Worm (Caenorhabditis elegans) whole organism, L2 larva: ENCODE measurements around the gene C04G2.5.
A peak's percentile ranks its signal among the peaks of the same experiment; 100 is the strongest.

Experiments used
- F13H6.1 ChIP-seq: sonication (generic microtip); optimal IDR thresholded peaks from 2 replicates; lab custom pipeline; 2016; ENCODE audit warnings: missing genetic modification characterization, missing compliant biosample characterization
- R02D3.7 ChIP-seq: fragments of 150-350 bp; optimal IDR thresholded peaks from 2 replicates; lab custom pipeline; 2014; ENCODE audit warnings: missing biosample characterization, missing genetic modification characterization
- Y55F3AM.14 ChIP-seq: fragments of 200-800 bp; sonication (Bioruptor generic); optimal IDR thresholded peaks from 2 replicates; lab custom pipeline; 2018; ENCODE audit warnings: mild to moderate bottlenecking, missing genetic modification characterization, missing compliant biosample characterization
- ZK546.5 ChIP-seq: sonication (generic microtip); optimal IDR thresholded peaks from 2 replicates; lab custom pipeline; 2017; ENCODE audit warnings: missing biosample characterization, missing genetic modification characterization
- alr-1 ChIP-seq: fragments of 150-350 bp; optimal IDR thresholded peaks from 2 replicates; lab custom pipeline; 2014; ENCODE audit warnings: missing biosample characterization, missing genetic modification characterization
- aly-2 ChIP-seq: fragments of 150-350 bp; optimal IDR thresholded peaks from 2 replicates; lab custom pipeline; 2014; ENCODE audit warnings: missing biosample characterization, missing genetic modification characterization
- blmp-1 ChIP-seq: sonication (generic microtip); optimal IDR thresholded peaks from 2 replicates; lab custom pipeline; 2017; ENCODE audit warnings: missing genetic modification characterization, mild to moderate bottlenecking, missing compliant biosample characterization, antibody characterized with exemption, moderate library complexity; ENCODE audit not compliant: insufficient read depth
- ceh-16 ChIP-seq: fragments of 150-350 bp; optimal IDR thresholded peaks from 2 replicates; lab custom pipeline; 2014; ENCODE audit warnings: missing biosample characterization, missing genetic modification characterization
- ceh-82 ChIP-seq: fragments of 150-350 bp; optimal IDR thresholded peaks from 2 replicates; lab custom pipeline; 2014; ENCODE audit warnings: missing biosample characterization, missing genetic modification characterization
- crh-2 ChIP-seq: sonication (generic microtip); optimal IDR thresholded peaks from 2 replicates; lab custom pipeline; 2017; ENCODE audit warnings: missing biosample characterization, missing genetic modification characterization
- dmd-4 ChIP-seq: sonication (generic microtip); optimal IDR thresholded peaks from 2 replicates; lab custom pipeline; 2017; ENCODE audit warnings: missing biosample characterization, missing genetic modification characterization
- egl-27 ChIP-seq: sonication (generic microtip); optimal IDR thresholded peaks from 3 replicates; lab custom pipeline; 2017; ENCODE audit warnings: missing biosample characterization, missing genetic modification reagents, missing genetic modification characterization
- elt-3 ChIP-seq: sonication (generic microtip); optimal IDR thresholded peaks from 2 replicates; lab custom pipeline; 2017; ENCODE audit warnings: missing biosample characterization, missing genetic modification characterization
- fos-1 ChIP-seq: fragments of 150-350 bp; optimal IDR thresholded peaks from 2 replicates; lab custom pipeline; 2014; ENCODE audit warnings: missing biosample characterization, missing genetic modification characterization
- lin-11 ChIP-seq: fragments of 150-350 bp; sonication (generic microtip); optimal IDR thresholded peaks from 2 replicates; lab custom pipeline; 2014; ENCODE audit warnings: missing biosample characterization, missing genetic modification characterization, inconsistent platforms, mixed read lengths
- lin-13 ChIP-seq: fragments of 150-350 bp; optimal IDR thresholded peaks from 2 replicates; lab custom pipeline; 2014; ENCODE audit warnings: missing biosample characterization, missing genetic modification reagents, missing genetic modification characterization
- lin-39 ChIP-seq: fragments of 150-350 bp; optimal IDR thresholded peaks from 2 replicates; lab custom pipeline; 2014; ENCODE audit warnings: missing biosample characterization, missing genetic modification reagents, missing genetic modification characterization
- lsy-2 ChIP-seq, 2 experiments: fragments of 150-350 bp in 1 of 2; sonication (generic microtip) in 1 of 2; optimal IDR thresholded peaks; 2 replicates each; lab custom pipeline; 2014 to 2017; ENCODE audit warnings: missing biosample characterization in 2 of 2, missing genetic modification characterization in 2 of 2
- mbf-1 ChIP-seq: sonication (generic microtip); optimal IDR thresholded peaks from 2 replicates; lab custom pipeline; 2017; ENCODE audit warnings: missing biosample characterization, missing genetic modification characterization
- nhr-10 ChIP-seq: sonication (generic microtip); optimal IDR thresholded peaks from 2 replicates; lab custom pipeline; 2017; ENCODE audit warnings: missing biosample characterization, missing genetic modification characterization
- nhr-11 ChIP-seq: fragments of 150-350 bp; optimal IDR thresholded peaks from 2 replicates; lab custom pipeline; 2014; ENCODE audit warnings: missing biosample characterization, missing genetic modification characterization
- nhr-23 ChIP-seq: fragments of 150-350 bp; optimal IDR thresholded peaks from 2 replicates; lab custom pipeline; 2014; ENCODE audit warnings: missing biosample characterization, missing genetic modification reagents, missing genetic modification characterization
- nhr-237 ChIP-seq: fragments of 150-350 bp; optimal IDR thresholded peaks from 2 replicates; lab custom pipeline; 2014; ENCODE audit warnings: missing biosample characterization, missing genetic modification characterization
- nhr-25 ChIP-seq: fragments of 150-350 bp; sonication (generic microtip); optimal IDR thresholded peaks from 3 replicates; lab custom pipeline; 2014; ENCODE audit warnings: missing biosample characterization, missing genetic modification characterization
- nhr-6 ChIP-seq: fragments of 150-350 bp; optimal IDR thresholded peaks from 2 replicates; lab custom pipeline; 2014; ENCODE audit warnings: missing biosample characterization, missing genetic modification characterization
- nhr-77 ChIP-seq: fragments of 150-350 bp; optimal IDR thresholded peaks from 2 replicates; lab custom pipeline; 2014; ENCODE audit warnings: missing biosample characterization, missing genetic modification characterization
- peb-1 ChIP-seq: fragments of 150-350 bp; optimal IDR thresholded peaks from 2 replicates; lab custom pipeline; 2014; ENCODE audit warnings: missing biosample characterization, missing genetic modification characterization
- sem-4 ChIP-seq: fragments of 150-350 bp; optimal IDR thresholded peaks from 2 replicates; lab custom pipeline; 2014; ENCODE audit warnings: missing biosample characterization, missing genetic modification reagents, missing genetic modification characterization
- skn-1 ChIP-seq: sonication (generic microtip); optimal IDR thresholded peaks from 2 replicates; lab custom pipeline; 2017; ENCODE audit warnings: missing biosample characterization, missing genetic modification characterization
- sma-3 ChIP-seq: sonication (generic microtip); optimal IDR thresholded peaks from 2 replicates; lab custom pipeline; 2016; ENCODE audit warnings: missing genetic modification reagents, missing genetic modification characterization, missing compliant biosample characterization
- sma-9 ChIP-seq, 2 experiments: fragments of 150-350 bp in 1 of 2; sonication (generic microtip) in 1 of 2; optimal IDR thresholded peaks; 2 replicates each; lab custom pipeline; 2014 to 2016; ENCODE audit warnings: missing genetic modification characterization in 2 of 2, mild to moderate bottlenecking in 1 of 2, missing biosample characterization in 1 of 2, missing compliant biosample characterization in 1 of 2, missing genetic modification reagents in 1 of 2, moderate library complexity in 1 of 2
- snpc-4 ChIP-seq: fragments of 150-350 bp; optimal IDR thresholded peaks from 2 replicates; lab custom pipeline; 2014; ENCODE audit warnings: missing biosample characterization, missing genetic modification characterization
- unc-39 ChIP-seq: fragments of 150-350 bp; optimal IDR thresholded peaks from 2 replicates; lab custom pipeline; 2014; ENCODE audit warnings: missing biosample characterization, missing genetic modification characterization
- zag-1 ChIP-seq: fragments of 150-350 bp; optimal IDR thresholded peaks from 2 replicates; lab custom pipeline; 2014; ENCODE audit warnings: missing biosample characterization, missing genetic modification characterization
- ztf-1 ChIP-seq: fragments of 200-800 bp; sonication (Bioruptor generic); conservative IDR thresholded peaks from 2 replicates; pipeline ENCODE4 v1.3.6; 2022; ENCODE audit warnings: missing genetic modification characterization, missing compliant biosample characterization
- ztf-11 ChIP-seq: sonication (generic microtip); optimal IDR thresholded peaks from 2 replicates; lab custom pipeline; 2017; ENCODE audit warnings: missing biosample characterization, missing genetic modification characterization
- ztf-4 ChIP-seq: fragments of 150-350 bp; optimal IDR thresholded peaks from 2 replicates; lab custom pipeline; 2014; ENCODE audit warnings: missing biosample characterization, missing genetic modification characterization

The C04G2.5 gene

DNA sequence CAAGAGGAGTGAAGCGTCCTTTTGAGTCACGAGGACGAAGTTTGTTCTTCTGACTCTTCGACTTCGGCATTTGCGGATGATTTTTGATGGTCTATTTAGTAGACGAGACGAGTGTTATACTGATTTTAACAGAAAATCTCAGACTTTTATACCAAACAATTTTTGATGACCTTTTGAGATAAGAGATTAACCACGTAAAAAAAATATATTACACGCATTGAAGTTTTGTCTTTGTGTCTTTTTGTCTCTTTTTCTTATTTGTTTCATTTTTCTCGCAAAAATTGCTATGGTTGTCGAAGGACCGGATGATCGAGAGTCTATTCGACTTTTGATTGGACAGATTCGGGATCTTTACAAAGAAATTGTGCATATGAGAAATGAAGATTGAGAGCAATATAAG, 16.4 kb upstream of the C04G2.5 start, which contains the start of gene spch-1:
Gene spch-1, minus strand, starts transcription at position 101 of the 400 bp plus-strand sequence.
- TF ChIP-seq lin-13 (no peak), Y55F3AM.14 (GFP tag; lab: Kevin White, UChicago) (no peak), sma-9 (GFP tag; optimal IDR thresholded peaks at IDR 0.05; lab: Kevin White, UChicago) (no peak), sma-9 (tag; optimal IDR thresholded peaks at IDR 0.05; lab: Kevin White, UChicago) (no peak), nhr-23 (tag; lab: Kevin White, UChicago) (no peak), alr-1 (tag; lab: Kevin White, UChicago) (no peak), elt-3 (tag; lab: Kevin White, UChicago) (no peak)

DNA sequence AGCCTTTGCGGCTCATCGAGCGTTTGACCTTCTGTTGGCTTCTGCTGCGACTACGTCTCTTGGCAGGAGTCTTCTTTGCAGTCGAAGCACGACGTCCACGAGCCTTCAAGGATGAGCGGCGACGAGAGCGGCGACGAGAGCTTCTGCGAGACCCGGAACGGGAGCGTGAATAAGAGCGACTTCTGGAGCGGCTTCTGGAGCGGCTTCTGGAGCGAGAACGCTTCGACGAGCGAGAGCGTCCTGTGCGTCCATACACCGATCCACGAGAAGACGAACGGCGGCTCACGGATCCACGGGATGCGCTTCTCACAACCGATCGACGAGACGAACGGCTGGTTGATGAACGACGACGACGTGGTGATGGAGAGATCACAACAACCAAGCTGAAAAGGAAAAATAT, 15.8 kb upstream of the C04G2.5 start:
- TF ChIP-seq nhr-237 (tag; lab: Kevin White, UChicago): no peak
- TF ChIP-seq ZK546.5 (tag; lab: Kevin White, UChicago): no peak
- TF ChIP-seq ztf-1 (GFP tag; lab: Robert Waterston, UW): no peak
- no peak for TF ChIP-seq skn-1
- no peak for TF ChIP-seq sem-4 (tag; lab: Kevin White, UChicago)
- no peak for TF ChIP-seq snpc-4 (tag; lab: Kevin White, UChicago)
- TF ChIP-seq, all 48 proteins: peak for 0

DNA sequence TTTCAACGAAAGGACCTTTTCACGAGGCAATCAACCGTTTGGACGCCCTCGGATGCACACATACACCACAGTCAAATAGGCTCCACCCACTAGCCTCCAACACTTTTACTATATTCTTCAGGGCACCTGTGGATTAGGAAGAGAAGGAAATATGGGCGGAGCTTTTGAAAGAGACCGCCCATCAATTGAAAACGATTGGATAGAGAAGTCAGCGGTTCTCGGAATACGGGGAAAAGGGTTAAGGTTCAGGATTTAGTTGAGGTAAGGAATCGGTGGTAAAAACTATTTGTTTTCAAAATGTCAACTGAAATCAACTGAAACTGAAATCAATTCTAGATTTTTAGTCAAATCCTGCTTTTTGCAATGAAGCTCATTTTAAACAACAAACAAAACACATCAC, 15.3 kb upstream of the C04G2.5 start, which contains the start of gene egl-38:
Gene egl-38, minus strand, starts transcription at position 101 of the 400 bp plus-strand sequence.
- TF ChIP-seq alr-1 (tag; lab: Kevin White, UChicago): no peak

DNA sequence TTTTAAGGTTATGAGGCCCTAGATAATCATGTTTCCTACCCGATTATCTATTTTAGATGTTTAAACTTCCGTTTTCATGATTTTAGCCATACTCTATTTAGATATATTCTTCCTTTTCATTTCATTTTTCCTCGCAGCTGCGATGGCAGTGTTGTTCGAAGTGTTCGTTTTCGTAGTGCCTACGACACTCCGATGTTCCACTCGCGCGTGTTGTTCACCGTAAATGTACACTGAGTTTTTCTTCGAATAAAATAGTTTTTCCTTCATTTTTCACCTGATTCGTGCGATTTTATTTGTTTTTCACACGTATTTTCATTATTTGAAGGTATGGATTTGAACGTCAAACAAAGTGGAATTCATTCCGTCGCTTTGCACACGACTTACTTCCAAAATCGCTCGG, 1.8 kb upstream of the C04G2.5 start, which contains the start of gene dis-3:
Gene dis-3, plus strand, starts transcription at position 322 of the 400 bp plus-strand sequence.
- TF ChIP-seq lsy-2 (tag; optimal IDR thresholded peaks at IDR 0.05; lab: Kevin White, UChicago): no peak
- TF ChIP-seq ceh-16 (tag; lab: Kevin White, UChicago): no peak
- no peak for TF ChIP-seq elt-3 (tag; lab: Kevin White, UChicago)
- TF ChIP-seq nhr-10 (tag; lab: Kevin White, UChicago): no peak
- peak; percentile 55 for TF ChIP-seq R02D3.7 (tag; lab: Kevin White, UChicago)
- no peak for TF ChIP-seq lin-13

- TF ChIP-seq lin-39 (tag; lab: Kevin White, UChicago): no peak
- TF ChIP-seq dmd-4 (tag; lab: Kevin White, UChicago): no peak
- no peak for TF ChIP-seq fos-1 (tag; lab: Kevin White, UChicago)
- TF ChIP-seq zag-1: no peak
- TF ChIP-seq nhr-10 (tag; lab: Kevin White, UChicago): no peak
- TF ChIP-seq aly-2 (tag; lab: Kevin White, UChicago): no peak
- no peak for TF ChIP-seq nhr-25 (tag; lab: Kevin White, UChicago)
- no peak for TF ChIP-seq elt-3 (tag; lab: Kevin White, UChicago)
- TF ChIP-seq sma-3 (GFP tag; lab: Kevin White, UChicago): no peak
- no peak for TF ChIP-seq ceh-82 (tag; lab: Kevin White, UChicago)
- TF ChIP-seq mbf-1: no peak
- no peak for TF ChIP-seq R02D3.7 (tag; lab: Kevin White, UChicago)
- TF ChIP-seq peb-1 (tag; lab: Kevin White, UChicago): no peak
- no peak for TF ChIP-seq nhr-77
- no peak for TF ChIP-seq ztf-4
- TF ChIP-seq ceh-16 (tag; lab: Kevin White, UChicago): no peak
- no peak for TF ChIP-seq sma-9 (GFP tag; optimal IDR thresholded peaks at IDR 0.05; lab: Kevin White, UChicago)
- no peak for TF ChIP-seq sma-9 (tag; optimal IDR thresholded peaks at IDR 0.05; lab: Kevin White, UChicago)
- TF ChIP-seq blmp-1 (tag; lab: Kevin White, UChicago): no peak
Observed at ce11 chrIV:10090358-10090757, 4.7 kb downstream of the C04G2.5 start, which contains the start of gene ttbk-5. TSS of gene ttbk-5 (plus strand) at chrIV:10090658.

DNA sequence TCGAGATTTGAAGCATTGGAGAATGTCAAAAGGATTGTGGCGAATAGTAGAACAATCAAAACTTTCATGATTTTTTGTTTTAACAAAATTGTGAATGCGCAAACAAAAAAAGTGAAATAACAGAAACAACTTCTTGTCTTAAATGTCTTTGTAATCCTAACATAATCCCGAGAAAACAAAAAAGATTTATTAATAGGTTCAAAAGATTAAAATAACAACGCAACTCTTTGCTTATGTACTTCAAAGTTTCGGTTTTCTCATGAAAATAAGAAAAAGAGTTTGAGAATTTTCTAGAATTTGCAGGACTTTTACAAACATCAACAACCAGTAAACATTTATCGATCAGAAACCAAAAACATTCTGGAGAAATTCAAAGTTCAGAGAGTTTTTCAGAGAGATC, 5.3 kb downstream of the C04G2.5 start, which contains the start of gene ttr-39:
Gene ttr-39, minus strand, starts transcription at position 101 of the 400 bp plus-strand sequence.
- TF ChIP-seq egl-27 (no peak), elt-3 (tag; lab: Kevin White, UChicago) (no peak), nhr-25 (tag; lab: Kevin White, UChicago) (no peak), crh-2 (tag; lab: Kevin White, UChicago) (no peak), sma-3 (GFP tag; lab: Kevin White, UChicago) (no peak), nhr-237 (tag; lab: Kevin White, UChicago) (no peak), nhr-11 (no peak), R02D3.7 (tag; lab: Kevin White, UChicago) (no peak), unc-39 (tag; lab: Kevin White, UChicago) (no peak), zag-1 (no peak), ztf-11 (tag; lab: Kevin White, UChicago) (no peak), nhr-6 (tag; lab: Kevin White, UChicago) (no peak), F13H6.1 (tag; lab: Kevin White, UChicago) (no peak), dmd-4 (tag; lab: Kevin White, UChicago) (no peak), aly-2 (tag; lab: Kevin White, UChicago) (no peak), snpc-4 (tag; lab: Kevin White, UChicago) (no peak), nhr-77 (no peak), lin-11 (tag; lab: Kevin White, UChicago) (no peak)
